Worm (Caenorhabditis elegans): ENCODE results near the gene F23D12.7.

Gene F23D12.7

DNA sequence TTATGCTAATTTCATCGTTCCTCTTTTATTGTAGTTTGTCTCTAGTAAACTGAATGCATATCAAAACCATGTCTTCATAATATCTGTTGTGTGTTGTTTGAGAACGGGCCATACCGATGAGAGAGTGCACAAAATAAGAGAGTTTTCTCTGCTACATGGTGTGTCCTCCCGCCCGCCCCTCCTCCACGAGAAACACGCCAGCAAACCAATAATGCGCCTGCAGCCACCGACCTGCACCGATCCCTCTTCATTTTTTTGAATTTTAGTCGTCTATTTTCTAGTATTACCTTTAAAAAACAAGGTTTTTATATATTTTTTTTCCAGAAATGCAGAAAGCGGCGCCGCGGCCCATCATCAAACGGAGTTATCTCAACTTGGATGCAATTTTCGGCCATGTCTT lies 26.6 kb upstream of the F23D12.7 start, which contains the start of gene gfi-3 (continued):
- TF ChIP-seq K02D7.2 (tag; optimal IDR thresholded peaks at IDR 0.05) (no peak), fax-1 (tag; optimal IDR thresholded peaks at IDR 0.05) (no peak), pag-3 (tag; optimal IDR thresholded peaks at IDR 0.05; ENCODE audit: borderline replicate concordance) (no peak), pax-1 (tag; optimal IDR thresholded peaks at IDR 0.05) (no peak), dmd-4 (tag; optimal IDR thresholded peaks at IDR 0.05; ENCODE audit: borderline replicate concordance) (peak; percentile 36), C08G9.2 (tag; optimal IDR thresholded peaks at IDR 0.05) (no peak), ceh-19 (GFP tag; optimal IDR thresholded peaks at IDR 0.05) (no peak), madf-2 (tag; optimal IDR thresholded peaks at IDR 0.05) (peak; percentile 48), pqm-1 (tag; optimal IDR thresholded peaks at IDR 0.05) (no peak), hlh-15 (tag; optimal IDR thresholded peaks at IDR 0.05) (no peak), ets-4 (tag; optimal IDR thresholded peaks at IDR 0.05) (no peak), nfya-1 (tag; optimal IDR thresholded peaks at IDR 0.05) (peak; percentile 72), elt-4 (tag; optimal IDR thresholded peaks at IDR 0.05) (no peak), pat-9 (tag; optimal IDR thresholded peaks at IDR 0.05) (peak; percentile 2), syd-9 (tag; optimal IDR thresholded peaks at IDR 0.05) (peak; percentile 10), fkh-6 (tag; optimal IDR thresholded peaks at IDR 0.05) (no peak), nhr-232 (tag; optimal IDR thresholded peaks at IDR 0.05) (no peak), nhr-11 (tag; optimal IDR thresholded peaks at IDR 0.05) (no peak), Y22D7AL.16 (tag; optimal IDR thresholded peaks at IDR 0.05) (no peak), fkh-10 (GFP tag; optimal IDR thresholded peaks at IDR 0.05) (no peak), elt-2 (tag; optimal IDR thresholded peaks at IDR 0.05) (peak; percentile 72), pros-1 (tag; optimal IDR thresholded peaks at IDR 0.05) (no peak), ceh-24 (tag; optimal IDR thresholded peaks at IDR 0.05) (no peak), ceh-30 (tag; optimal IDR thresholded peaks at IDR 0.05) (no peak), dve-1 (tag; optimal IDR thresholded peaks at IDR 0.05) (no peak), pha-2 (tag; optimal IDR thresholded peaks at IDR 0.05) (peak; percentile 17), ceh-6 (GFP tag; optimal IDR thresholded peaks at IDR 0.05) (no peak), F13H6.1 (tag; optimal IDR thresholded peaks at IDR 0.05) (peak; percentile 8), hlh-30 (tag; optimal IDR thresholded peaks at IDR 0.05; ENCODE audit: insufficient read depth) (no peak), unc-3 (GFP tag; conservative IDR thresholded peaks at IDR 0.05) (peak; percentile 20; the same call in 1 of the 2 replicates), unc-3 (tag; optimal IDR thresholded peaks at IDR 0.05) (no peak), ahr-1 (tag; optimal IDR thresholded peaks at IDR 0.05) (no peak), ceh-9 (tag; optimal IDR thresholded peaks at IDR 0.05) (no peak), sox-2 (GFP tag; IDR thresholded peaks at IDR 0.05) (no peak), ceh-45 (GFP tag; IDR thresholded peaks at IDR 0.05) (no peak), pha-4 (tag; optimal IDR thresholded peaks at IDR 0.05) (no peak), unc-55 (GFP tag; optimal IDR thresholded peaks at IDR 0.05) (peak; percentile 23), hlh-8 (tag; optimal IDR thresholded peaks at IDR 0.05) (no peak), ceh-22 (tag; optimal IDR thresholded peaks at IDR 0.05) (no peak), tbx-2 (tag; optimal IDR thresholded peaks at IDR 0.05) (peak; percentile 72), unc-86 (tag; optimal IDR thresholded peaks at IDR 0.05) (peak; percentile 40), ceh-31 (tag; optimal IDR thresholded peaks at IDR 0.05) (peak; percentile 46), C38D4.7 (GFP tag; optimal IDR thresholded peaks at IDR 0.05) (peak; percentile 35), che-1 (tag; optimal IDR thresholded peaks at IDR 0.05) (no peak), npax-4 (tag; optimal IDR thresholded peaks at IDR 0.05) (no peak), lin-11 (tag; optimal IDR thresholded peaks at IDR 0.05) (no peak), odd-2 (tag; optimal IDR thresholded peaks at IDR 0.05) (no peak), ceh-14 (tag; optimal IDR thresholded peaks at IDR 0.05) (peak; percentile 11), hlh-6 (tag; optimal IDR thresholded peaks at IDR 0.05) (no peak), unc-42 (tag; optimal IDR thresholded peaks at IDR 0.05) (peak; percentile 27)

Measured in whole organism, late embryonic.